Worm (Caenorhabditis elegans) whole organism, L2 larva: Measurements from ENCODE around the gene gop-1.

Source experiments
- lin-13 ChIP-seq: fragments of 150-350 bp; optimal IDR thresholded peaks from 2 replicates; lab custom pipeline; 2014; ENCODE audit warnings: missing biosample characterization, missing genetic modification reagents, missing genetic modification characterization
- lsy-2 ChIP-seq, 2 experiments: fragments of 150-350 bp in 1 of 2; sonication (generic microtip) in 1 of 2; optimal IDR thresholded peaks; 2 replicates each; lab custom pipeline; 2014 to 2017; ENCODE audit warnings: missing biosample characterization in 2 of 2, missing genetic modification characterization in 2 of 2
- nhr-237 ChIP-seq: fragments of 150-350 bp; optimal IDR thresholded peaks from 2 replicates; lab custom pipeline; 2014; ENCODE audit warnings: missing biosample characterization, missing genetic modification characterization
- nhr-6 ChIP-seq: fragments of 150-350 bp; optimal IDR thresholded peaks from 2 replicates; lab custom pipeline; 2014; ENCODE audit warnings: missing biosample characterization, missing genetic modification characterization
- skn-1 ChIP-seq: sonication (generic microtip); optimal IDR thresholded peaks from 2 replicates; lab custom pipeline; 2017; ENCODE audit warnings: missing biosample characterization, missing genetic modification characterization

DNA sequence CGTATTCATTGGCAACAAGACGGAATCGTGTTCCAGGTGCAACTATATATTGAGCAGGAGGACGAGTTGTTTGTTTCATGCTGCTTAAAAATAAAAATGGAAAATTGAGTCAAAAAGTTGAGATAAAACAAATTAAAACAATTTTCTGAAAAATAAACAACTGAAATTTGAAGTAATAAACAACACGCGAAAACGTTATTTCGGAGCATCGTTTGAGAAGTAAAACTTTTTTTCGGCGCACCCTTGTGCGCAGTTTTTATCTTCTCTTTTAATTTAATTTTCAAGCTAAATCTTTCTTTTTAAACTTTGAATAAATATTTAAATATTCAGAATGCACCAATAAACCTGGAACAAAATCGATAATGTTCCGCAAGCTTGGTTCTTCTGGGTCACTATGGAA, at the start of gene gop-1, which contains the start of gene sumv-1:
- no peak for TF ChIP-seq nhr-237 (tag; lab: Kevin White, UChicago)
- no peak for TF ChIP-seq lin-13
- TF ChIP-seq nhr-6 (tag; lab: Kevin White, UChicago) = no peak
- no peak for TF ChIP-seq skn-1 (tag; lab: Kevin White, UChicago)
- no peak for TF ChIP-seq lsy-2 (tag; optimal IDR thresholded peaks at IDR 0.05; lab: Kevin White, UChicago)
